Worm (Caenorhabditis elegans) whole organism, mixed stage, embryonic: Measurements from ENCODE around the gene C45G9.9.

Source experiments
- M03D4.4 ChIP-seq: sonication (generic microtip); optimal IDR thresholded peaks from 2 replicates; lab custom pipeline; 2017; ENCODE audit warnings: mild to moderate bottlenecking, missing genetic modification characterization, missing compliant biosample characterization
- bed-3 ChIP-seq: fragments of 200-800 bp; sonication (Bioruptor generic); optimal IDR thresholded peaks from 3 replicates; lab custom pipeline; 2018; ENCODE audit warnings: mild to moderate bottlenecking, missing genetic modification characterization, moderate library complexity, missing compliant biosample characterization
- blmp-1 ChIP-seq: fragments of 150-350 bp; optimal IDR thresholded peaks from 2 replicates; lab custom pipeline; 2014; ENCODE audit warnings: missing biosample characterization, missing genetic modification characterization
- ceh-39 ChIP-seq: fragments of 150-350 bp; optimal IDR thresholded peaks from 2 replicates; lab custom pipeline; 2014; ENCODE audit warnings: missing biosample characterization, missing genetic modification characterization
- ceh-43 ChIP-seq: fragments of 200-800 bp; sonication (Bioruptor generic); optimal IDR thresholded peaks from 2 replicates; lab custom pipeline; 2018; ENCODE audit warnings: mild to moderate bottlenecking, missing genetic modification characterization, moderate library complexity, missing compliant biosample characterization
- ceh-83 ChIP-seq: fragments of 200-800 bp; sonication (Bioruptor generic); optimal IDR thresholded peaks from 2 replicates; lab custom pipeline; 2018; ENCODE audit warnings: mild to moderate bottlenecking, missing genetic modification characterization, missing compliant biosample characterization
- ces-1 ChIP-seq: fragments of 150-350 bp; optimal IDR thresholded peaks from 2 replicates; lab custom pipeline; 2014; ENCODE audit warnings: missing biosample characterization, missing genetic modification reagents, missing genetic modification characterization
- cnd-1 ChIP-seq: fragments of 200-800 bp; sonication (Bioruptor generic); optimal IDR thresholded peaks from 2 replicates; lab custom pipeline; 2018; ENCODE audit warnings: mild to moderate bottlenecking, missing genetic modification characterization, missing compliant biosample characterization
- drap-1 ChIP-seq: fragments of 200-800 bp; sonication (Bioruptor generic); optimal IDR thresholded peaks from 3 replicates; lab custom pipeline; 2018; ENCODE audit warnings: mild to moderate bottlenecking, missing genetic modification characterization, missing compliant biosample characterization
- elt-1 ChIP-seq: sonication (generic microtip); optimal IDR thresholded peaks from 2 replicates; lab custom pipeline; 2017; ENCODE audit warnings: missing genetic modification characterization, mild to moderate bottlenecking, missing compliant biosample characterization, antibody characterized with exemption, moderate library complexity, borderline replicate concordance; ENCODE audit not compliant: insufficient read depth
- elt-3 ChIP-seq: fragments of 150-350 bp; optimal IDR thresholded peaks from 2 replicates; lab custom pipeline; 2014; ENCODE audit warnings: missing biosample characterization, missing genetic modification characterization
- flh-1 ChIP-seq: fragments of 200-800 bp; sonication (Bioruptor generic); optimal IDR thresholded peaks from 2 replicates; lab custom pipeline; 2018; ENCODE audit warnings: mild to moderate bottlenecking, missing genetic modification characterization, moderate library complexity, missing compliant biosample characterization
- ham-2 ChIP-seq: fragments of 200-800 bp; sonication (Bioruptor generic); optimal IDR thresholded peaks from 2 replicates; lab custom pipeline; 2018; ENCODE audit warnings: mild to moderate bottlenecking, missing genetic modification characterization, missing compliant biosample characterization
- hlh-1 ChIP-seq: fragments of 150-350 bp; optimal IDR thresholded peaks from 2 replicates; lab custom pipeline; 2014; ENCODE audit warnings: missing biosample characterization, missing genetic modification reagents, missing genetic modification characterization
- lin-13 ChIP-seq: fragments of 150-350 bp; optimal IDR thresholded peaks from 2 replicates; lab custom pipeline; 2014; ENCODE audit warnings: missing biosample characterization, missing genetic modification characterization
- lin-32 ChIP-seq: fragments of 200-800 bp; sonication (Bioruptor generic); optimal IDR thresholded peaks from 2 replicates; lab custom pipeline; 2018; ENCODE audit warnings: mild to moderate bottlenecking, missing genetic modification characterization, missing compliant biosample characterization
- lsy-2 ChIP-seq: fragments of 150-350 bp; optimal IDR thresholded peaks from 2 replicates; lab custom pipeline; 2014; ENCODE audit warnings: missing biosample characterization, missing genetic modification characterization
- mab-5 ChIP-seq: fragments of 150-350 bp; optimal IDR thresholded peaks from 2 replicates; lab custom pipeline; 2014; ENCODE audit warnings: missing biosample characterization, missing genetic modification characterization
- mep-1 ChIP-seq: fragments of 150-350 bp; optimal IDR thresholded peaks from 2 replicates; lab custom pipeline; 2017; ENCODE audit warnings: missing biosample characterization, missing genetic modification reagents, missing genetic modification characterization, inconsistent platforms
- mls-2 ChIP-seq: sonication (generic microtip); optimal IDR thresholded peaks from 2 replicates; lab custom pipeline; 2016; ENCODE audit warnings: mild to moderate bottlenecking, missing genetic modification characterization, moderate library complexity, missing compliant biosample characterization
- nhr-12 ChIP-seq: fragments of 150-350 bp; optimal IDR thresholded peaks from 2 replicates; lab custom pipeline; 2014; ENCODE audit warnings: missing biosample characterization, missing genetic modification characterization
- nhr-2 ChIP-seq: fragments of 150-350 bp; optimal IDR thresholded peaks from 2 replicates; lab custom pipeline; 2014; ENCODE audit warnings: missing biosample characterization, missing genetic modification characterization
- nhr-237 ChIP-seq: fragments of 150-350 bp; optimal IDR thresholded peaks from 2 replicates; lab custom pipeline; 2014; ENCODE audit warnings: missing biosample characterization, missing genetic modification characterization
- nhr-28 ChIP-seq: fragments of 150-350 bp; optimal IDR thresholded peaks from 2 replicates; lab custom pipeline; 2014; ENCODE audit warnings: missing biosample characterization, missing genetic modification characterization
- nhr-76 ChIP-seq: sonication (generic microtip); optimal IDR thresholded peaks from 2 replicates; lab custom pipeline; 2017; ENCODE audit warnings: missing biosample characterization, missing genetic modification characterization
- pha-4 ChIP-seq: fragments of 150-350 bp; optimal IDR thresholded peaks from 2 replicates; lab custom pipeline; 2018; ENCODE audit warnings: missing biosample characterization, missing genetic modification reagents, missing genetic modification characterization
- sem-2 ChIP-seq: fragments of 200-800 bp; sonication (Bioruptor generic); optimal IDR thresholded peaks from 2 replicates; lab custom pipeline; 2018; ENCODE audit warnings: mild to moderate bottlenecking, missing genetic modification characterization, missing compliant biosample characterization
- snpc-4 ChIP-seq: fragments of 150-350 bp; optimal IDR thresholded peaks from 2 replicates; lab custom pipeline; 2014; ENCODE audit warnings: missing biosample characterization, missing genetic modification characterization
- sptf-1 ChIP-seq: sonication (generic microtip); optimal IDR thresholded peaks from 2 replicates; lab custom pipeline; 2017; ENCODE audit warnings: mild to moderate bottlenecking, missing genetic modification characterization, moderate library complexity, missing compliant biosample characterization
- tbx-8 ChIP-seq: fragments of 200-800 bp; sonication (Bioruptor generic); optimal IDR thresholded peaks from 2 replicates; lab custom pipeline; 2018; ENCODE audit warnings: mild to moderate bottlenecking, missing genetic modification characterization, moderate library complexity, missing compliant biosample characterization
- unc-120 ChIP-seq: sonication (generic microtip); optimal IDR thresholded peaks from 2 replicates; lab custom pipeline; 2017; ENCODE audit warnings: missing genetic modification characterization, missing compliant biosample characterization; ENCODE audit not compliant: poor library complexity, severe bottlenecking
- unc-39 ChIP-seq: fragments of 150-350 bp; optimal IDR thresholded peaks from 2 replicates; lab custom pipeline; 2014; ENCODE audit warnings: missing biosample characterization, missing genetic modification characterization
- unc-62 ChIP-seq: fragments of 150-350 bp; optimal IDR thresholded peaks from 2 replicates; lab custom pipeline; 2014; ENCODE audit warnings: missing biosample characterization, missing genetic modification reagents, missing genetic modification characterization
- zip-8 ChIP-seq: fragments of 150-350 bp; optimal IDR thresholded peaks from 2 replicates; lab custom pipeline; 2014; ENCODE audit warnings: missing biosample characterization, missing genetic modification characterization
- ztf-11 ChIP-seq: fragments of 150-350 bp; optimal IDR thresholded peaks from 2 replicates; lab custom pipeline; 2014; ENCODE audit warnings: missing biosample characterization, missing genetic modification characterization

Gene C45G9.9

ce11 chrIII:5025136-5025629, 30.4 kb downstream of the C45G9.9 start:
- TF ChIP-seq sptf-1 (tag; lab: Kevin White, UChicago) (no peak), tbx-8 (GFP tag; lab: Kevin White, UChicago) (no peak), lin-32 (GFP tag; lab: Kevin White, UChicago) (no peak), nhr-12 (no peak), nhr-2 (no peak), flh-1 (no peak), snpc-4 (tag; lab: Kevin White, UChicago) (no peak), lsy-2 (tag; lab: Kevin White, UChicago) (no peak), nhr-28 (tag; lab: Kevin White, UChicago) (no peak), ceh-39 (tag; lab: Kevin White, UChicago) (no peak), nhr-237 (tag; lab: Kevin White, UChicago) (no peak), blmp-1 (tag; lab: Kevin White, UChicago) (no peak), bed-3 (GFP tag; lab: Kevin White, UChicago) (no peak), lin-13 (no peak)

- TF ChIP-seq nhr-28 (tag; lab: Kevin White, UChicago), result no peak
- TF ChIP-seq zip-8 (tag; lab: Kevin White, UChicago), result no peak
- TF ChIP-seq unc-62 (GFP tag; lab: Kevin White, UChicago), result peak; percentile 3
- TF ChIP-seq mep-1, result peak; percentile 1
- no peak for TF ChIP-seq ztf-11 (tag; lab: Kevin White, UChicago)
- no peak for TF ChIP-seq elt-3
- TF ChIP-seq nhr-12, result no peak
- TF ChIP-seq tbx-8 (GFP tag; lab: Kevin White, UChicago), result no peak
- no peak for TF ChIP-seq nhr-76
- no peak for TF ChIP-seq cnd-1
- no peak for TF ChIP-seq flh-1
- TF ChIP-seq nhr-2, result no peak
- no peak for TF ChIP-seq snpc-4 (tag; lab: Kevin White, UChicago)
- peak; percentile 61 for TF ChIP-seq hlh-1 (tag; lab: Kevin White, UChicago)
- no peak for TF ChIP-seq ceh-43
- peak; percentile 70 for TF ChIP-seq ceh-83 (GFP tag; lab: Kevin White, UChicago)
- TF ChIP-seq ham-2 (GFP tag; lab: Kevin White, UChicago), result peak; percentile 27
- TF ChIP-seq pha-4 (tag; lab: Kevin White, UChicago), result no peak
- no peak for TF ChIP-seq lin-13
- no peak for TF ChIP-seq sptf-1 (tag; lab: Kevin White, UChicago)
- no peak for TF ChIP-seq blmp-1 (tag; lab: Kevin White, UChicago)
- no peak for TF ChIP-seq elt-1 (tag; lab: Kevin White, UChicago)
- peak; percentile 14 for TF ChIP-seq lin-32 (GFP tag; lab: Kevin White, UChicago)
- TF ChIP-seq drap-1 (GFP tag; lab: Kevin White, UChicago), result no peak
- TF ChIP-seq mls-2, result no peak
- TF ChIP-seq mab-5, result no peak
- no peak for TF ChIP-seq bed-3 (GFP tag; lab: Kevin White, UChicago)
- TF ChIP-seq lsy-2 (tag; lab: Kevin White, UChicago), result peak; percentile 23
- peak; percentile 43 for TF ChIP-seq ces-1 (GFP tag; lab: Kevin White, UChicago)
- no peak for TF ChIP-seq nhr-237 (tag; lab: Kevin White, UChicago)
- TF ChIP-seq ceh-39 (tag; lab: Kevin White, UChicago), result peak; percentile 84
- TF ChIP-seq unc-39 (tag; lab: Kevin White, UChicago), result no peak
- no peak for TF ChIP-seq M03D4.4 (tag; lab: Kevin White, UChicago)
- TF ChIP-seq unc-120 (tag; lab: Kevin White, UChicago), result peak; percentile 13
- TF ChIP-seq sem-2 (GFP tag; lab: Kevin White, UChicago), result no peak
Measured at ce11 chrIII:5024393-5024964, 31.1 kb downstream of the C45G9.9 start, which contains the start of gene pcf-11. pcf-11 (plus strand) TSS chrIII:5024914.

- no peak for TF ChIP-seq ceh-39 (tag; lab: Kevin White, UChicago)
- no peak for TF ChIP-seq sem-2 (GFP tag; lab: Kevin White, UChicago)
- TF ChIP-seq nhr-28 (tag; lab: Kevin White, UChicago), result no peak
- no peak for TF ChIP-seq hlh-1 (tag; lab: Kevin White, UChicago)
- TF ChIP-seq nhr-237 (tag; lab: Kevin White, UChicago), result no peak
- no peak for TF ChIP-seq elt-1 (tag; lab: Kevin White, UChicago)
- TF ChIP-seq drap-1 (GFP tag; lab: Kevin White, UChicago), result no peak
Measured at ce11 chrIII:5023642-5024041, 32.0 kb downstream of the C45G9.9 start.
